Worm (Caenorhabditis elegans) whole organism, L2 larva: ENCODE data around the gene C18B2.4.

Source experiments
- alr-1 ChIP-seq: fragments of 150-350 bp; optimal IDR thresholded peaks from 2 replicates; lab custom pipeline; 2014; ENCODE audit warnings: missing biosample characterization, missing genetic modification characterization
- ceh-16 ChIP-seq: fragments of 150-350 bp; optimal IDR thresholded peaks from 2 replicates; lab custom pipeline; 2014; ENCODE audit warnings: missing biosample characterization, missing genetic modification characterization
- elt-3 ChIP-seq: sonication (generic microtip); optimal IDR thresholded peaks from 2 replicates; lab custom pipeline; 2017; ENCODE audit warnings: missing biosample characterization, missing genetic modification characterization
- lin-39 ChIP-seq: fragments of 150-350 bp; optimal IDR thresholded peaks from 2 replicates; lab custom pipeline; 2014; ENCODE audit warnings: missing biosample characterization, missing genetic modification reagents, missing genetic modification characterization
- nhr-237 ChIP-seq: fragments of 150-350 bp; optimal IDR thresholded peaks from 2 replicates; lab custom pipeline; 2014; ENCODE audit warnings: missing biosample characterization, missing genetic modification characterization
- skn-1 ChIP-seq: sonication (generic microtip); optimal IDR thresholded peaks from 2 replicates; lab custom pipeline; 2017; ENCODE audit warnings: missing biosample characterization, missing genetic modification characterization
- ztf-1 ChIP-seq: fragments of 200-800 bp; sonication (Bioruptor generic); conservative IDR thresholded peaks from 2 replicates; pipeline ENCODE4 v1.3.6; 2022; ENCODE audit warnings: missing genetic modification characterization, missing compliant biosample characterization
- ztf-11 ChIP-seq: sonication (generic microtip); optimal IDR thresholded peaks from 2 replicates; lab custom pipeline; 2017; ENCODE audit warnings: missing biosample characterization, missing genetic modification characterization

DNA sequence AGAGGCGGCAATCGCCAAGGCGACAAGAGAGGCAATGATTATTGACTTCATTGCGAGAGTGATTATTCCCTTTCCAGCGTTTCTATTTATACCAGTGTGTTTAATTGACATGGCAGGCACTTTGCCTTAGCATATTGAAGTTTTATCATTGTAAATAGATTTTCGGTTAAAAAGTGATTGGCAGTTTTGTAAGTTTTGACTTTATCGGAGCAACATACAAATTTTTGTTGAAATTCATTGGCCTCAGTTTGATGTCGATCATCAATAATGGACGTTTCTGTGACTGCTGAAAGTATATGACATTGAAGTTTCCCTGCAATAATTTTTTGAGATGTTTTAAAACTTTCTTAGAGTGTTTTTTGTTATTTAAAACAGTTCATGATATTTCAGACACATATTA lies 33.1 kb downstream of the C18B2.4 start, which contains the start of gene vit-3:
- TF ChIP-seq skn-1 (tag; lab: Kevin White, UChicago) (no peak), elt-3 (tag; lab: Kevin White, UChicago) (no peak), ztf-11 (tag; lab: Kevin White, UChicago) (no peak), alr-1 (tag; lab: Kevin White, UChicago) (no peak), nhr-237 (tag; lab: Kevin White, UChicago) (no peak), lin-39 (tag; lab: Kevin White, UChicago) (no peak), ztf-1 (GFP tag; lab: Robert Waterston, UW) (no peak), ceh-16 (tag; lab: Kevin White, UChicago) (no peak)
